Worm (Caenorhabditis elegans) whole organism, L2 larva: Measurements from ENCODE around the gene cytb-5.1.

Experiments
- C34F6.9 ChIP-seq: fragments of 150-350 bp; optimal IDR thresholded peaks from 2 replicates; lab custom pipeline; 2014; ENCODE audit warnings: missing biosample characterization, missing genetic modification characterization
- F13H6.1 ChIP-seq: sonication (generic microtip); optimal IDR thresholded peaks from 2 replicates; lab custom pipeline; 2016; ENCODE audit warnings: missing genetic modification characterization, missing compliant biosample characterization
- R02D3.7 ChIP-seq: fragments of 150-350 bp; optimal IDR thresholded peaks from 2 replicates; lab custom pipeline; 2014; ENCODE audit warnings: missing biosample characterization, missing genetic modification characterization
- Y55F3AM.14 ChIP-seq: fragments of 200-800 bp; sonication (Bioruptor generic); optimal IDR thresholded peaks from 2 replicates; lab custom pipeline; 2018; ENCODE audit warnings: mild to moderate bottlenecking, missing genetic modification characterization, missing compliant biosample characterization
- ZK546.5 ChIP-seq: sonication (generic microtip); optimal IDR thresholded peaks from 2 replicates; lab custom pipeline; 2017; ENCODE audit warnings: missing biosample characterization, missing genetic modification characterization
- alr-1 ChIP-seq: fragments of 150-350 bp; optimal IDR thresholded peaks from 2 replicates; lab custom pipeline; 2014; ENCODE audit warnings: missing biosample characterization, missing genetic modification characterization
- aly-2 ChIP-seq: fragments of 150-350 bp; optimal IDR thresholded peaks from 2 replicates; lab custom pipeline; 2014; ENCODE audit warnings: missing biosample characterization, missing genetic modification characterization
- ama-1 ChIP-seq: fragments of 150-350 bp; optimal IDR thresholded peaks from 2 replicates; lab custom pipeline; 2018; ENCODE audit warnings: inconsistent platforms
- blmp-1 ChIP-seq: sonication (generic microtip); optimal IDR thresholded peaks from 2 replicates; lab custom pipeline; 2017; ENCODE audit warnings: missing genetic modification characterization, mild to moderate bottlenecking, missing compliant biosample characterization, antibody characterized with exemption, moderate library complexity; ENCODE audit not compliant: insufficient read depth
- ceh-16 ChIP-seq: fragments of 150-350 bp; optimal IDR thresholded peaks from 2 replicates; lab custom pipeline; 2014; ENCODE audit warnings: missing biosample characterization, missing genetic modification characterization
- ceh-82 ChIP-seq: fragments of 150-350 bp; optimal IDR thresholded peaks from 2 replicates; lab custom pipeline; 2014; ENCODE audit warnings: missing biosample characterization, missing genetic modification characterization
- crh-2 ChIP-seq: sonication (generic microtip); optimal IDR thresholded peaks from 2 replicates; lab custom pipeline; 2017; ENCODE audit warnings: missing biosample characterization, missing genetic modification characterization
- dmd-4 ChIP-seq: sonication (generic microtip); optimal IDR thresholded peaks from 2 replicates; lab custom pipeline; 2017; ENCODE audit warnings: missing biosample characterization, missing genetic modification characterization
- egl-27 ChIP-seq: sonication (generic microtip); optimal IDR thresholded peaks from 3 replicates; lab custom pipeline; 2017; ENCODE audit warnings: missing biosample characterization, missing genetic modification reagents, missing genetic modification characterization
- elt-1 ChIP-seq: fragments of 150-350 bp; optimal IDR thresholded peaks from 2 replicates; lab custom pipeline; 2014; ENCODE audit warnings: missing biosample characterization, missing genetic modification characterization
- elt-3 ChIP-seq: sonication (generic microtip); optimal IDR thresholded peaks from 2 replicates; lab custom pipeline; 2017; ENCODE audit warnings: missing biosample characterization, missing genetic modification characterization
- fos-1 ChIP-seq: fragments of 150-350 bp; optimal IDR thresholded peaks from 2 replicates; lab custom pipeline; 2014; ENCODE audit warnings: missing biosample characterization, missing genetic modification characterization
- gmeb-1 ChIP-seq: fragments of 150-350 bp; optimal IDR thresholded peaks from 2 replicates; lab custom pipeline; 2014; ENCODE audit warnings: missing biosample characterization, missing genetic modification characterization
- lin-11 ChIP-seq: fragments of 150-350 bp; sonication (generic microtip); optimal IDR thresholded peaks from 2 replicates; lab custom pipeline; 2014; ENCODE audit warnings: missing biosample characterization, missing genetic modification characterization, inconsistent platforms, mixed read lengths
- lin-13 ChIP-seq: fragments of 150-350 bp; optimal IDR thresholded peaks from 2 replicates; lab custom pipeline; 2014; ENCODE audit warnings: missing biosample characterization, missing genetic modification reagents, missing genetic modification characterization
- lin-39 ChIP-seq: fragments of 150-350 bp; optimal IDR thresholded peaks from 2 replicates; lab custom pipeline; 2014; ENCODE audit warnings: missing biosample characterization, missing genetic modification reagents, missing genetic modification characterization
- lsy-2 ChIP-seq, 2 experiments: fragments of 150-350 bp in 1 of 2; sonication (generic microtip) in 1 of 2; optimal IDR thresholded peaks; 2 replicates each; lab custom pipeline; 2014 to 2017; ENCODE audit warnings: missing biosample characterization in 2 of 2, missing genetic modification characterization in 2 of 2
- mab-5 ChIP-seq: fragments of 150-350 bp; optimal IDR thresholded peaks from 2 replicates; lab custom pipeline; 2014; ENCODE audit warnings: missing biosample characterization, missing genetic modification characterization
- mbf-1 ChIP-seq: sonication (generic microtip); optimal IDR thresholded peaks from 2 replicates; lab custom pipeline; 2017; ENCODE audit warnings: missing biosample characterization, missing genetic modification characterization
- mdl-1 ChIP-seq, 2 experiments: fragments of 150-350 bp in 1 of 2; sonication (generic microtip) in 1 of 2; optimal IDR thresholded peaks; 2 replicates each; lab custom pipeline; 2017; ENCODE audit warnings: missing biosample characterization in 2 of 2, missing genetic modification characterization in 2 of 2
- nhr-10 ChIP-seq: sonication (generic microtip); optimal IDR thresholded peaks from 2 replicates; lab custom pipeline; 2017; ENCODE audit warnings: missing biosample characterization, missing genetic modification characterization
- nhr-11 ChIP-seq: fragments of 150-350 bp; optimal IDR thresholded peaks from 2 replicates; lab custom pipeline; 2014; ENCODE audit warnings: missing biosample characterization, missing genetic modification characterization
- nhr-12 ChIP-seq: fragments of 150-350 bp; optimal IDR thresholded peaks from 2 replicates; lab custom pipeline; 2014; ENCODE audit warnings: missing biosample characterization, missing genetic modification characterization
- nhr-129 ChIP-seq: fragments of 150-350 bp; optimal IDR thresholded peaks from 2 replicates; lab custom pipeline; 2014; ENCODE audit warnings: missing biosample characterization, missing genetic modification characterization
- nhr-21 ChIP-seq: fragments of 150-350 bp; optimal IDR thresholded peaks from 2 replicates; lab custom pipeline; 2014; ENCODE audit warnings: missing biosample characterization, missing genetic modification characterization
- nhr-23 ChIP-seq: fragments of 150-350 bp; optimal IDR thresholded peaks from 2 replicates; lab custom pipeline; 2014; ENCODE audit warnings: missing biosample characterization, missing genetic modification reagents, missing genetic modification characterization
- nhr-237 ChIP-seq: fragments of 150-350 bp; optimal IDR thresholded peaks from 2 replicates; lab custom pipeline; 2014; ENCODE audit warnings: missing biosample characterization, missing genetic modification characterization
- nhr-25 ChIP-seq: fragments of 150-350 bp; sonication (generic microtip); optimal IDR thresholded peaks from 3 replicates; lab custom pipeline; 2014; ENCODE audit warnings: missing biosample characterization, missing genetic modification characterization
- nhr-6 ChIP-seq: fragments of 150-350 bp; optimal IDR thresholded peaks from 2 replicates; lab custom pipeline; 2014; ENCODE audit warnings: missing biosample characterization, missing genetic modification characterization
- nhr-77 ChIP-seq: fragments of 150-350 bp; optimal IDR thresholded peaks from 2 replicates; lab custom pipeline; 2014; ENCODE audit warnings: missing biosample characterization, missing genetic modification characterization
- peb-1 ChIP-seq: fragments of 150-350 bp; optimal IDR thresholded peaks from 2 replicates; lab custom pipeline; 2014; ENCODE audit warnings: missing biosample characterization, missing genetic modification characterization
- sem-4 ChIP-seq: fragments of 150-350 bp; optimal IDR thresholded peaks from 2 replicates; lab custom pipeline; 2014; ENCODE audit warnings: missing biosample characterization, missing genetic modification reagents, missing genetic modification characterization
- skn-1 ChIP-seq: sonication (generic microtip); optimal IDR thresholded peaks from 2 replicates; lab custom pipeline; 2017; ENCODE audit warnings: missing biosample characterization, missing genetic modification characterization
- sma-3 ChIP-seq: sonication (generic microtip); optimal IDR thresholded peaks from 2 replicates; lab custom pipeline; 2016; ENCODE audit warnings: missing genetic modification reagents, missing genetic modification characterization, missing compliant biosample characterization
- sma-9 ChIP-seq, 2 experiments: fragments of 150-350 bp in 1 of 2; sonication (generic microtip) in 1 of 2; optimal IDR thresholded peaks; 2 replicates each; lab custom pipeline; 2014 to 2016; ENCODE audit warnings: missing genetic modification characterization in 2 of 2, mild to moderate bottlenecking in 1 of 2, missing biosample characterization in 1 of 2, missing compliant biosample characterization in 1 of 2, missing genetic modification reagents in 1 of 2, moderate library complexity in 1 of 2
- snpc-4 ChIP-seq: fragments of 150-350 bp; optimal IDR thresholded peaks from 2 replicates; lab custom pipeline; 2014; ENCODE audit warnings: missing biosample characterization, missing genetic modification characterization
- unc-39 ChIP-seq: fragments of 150-350 bp; optimal IDR thresholded peaks from 2 replicates; lab custom pipeline; 2014; ENCODE audit warnings: missing biosample characterization, missing genetic modification characterization
- unc-55 ChIP-seq: fragments of 150-350 bp; sonication (generic microtip); optimal IDR thresholded peaks from 3 replicates; lab custom pipeline; 2014; ENCODE audit warnings: missing biosample characterization, missing genetic modification reagents, missing genetic modification characterization
- unc-62 ChIP-seq: fragments of 150-350 bp; optimal IDR thresholded peaks from 2 replicates; lab custom pipeline; 2014; ENCODE audit warnings: missing biosample characterization, missing genetic modification reagents, missing genetic modification characterization
- zag-1 ChIP-seq: fragments of 150-350 bp; optimal IDR thresholded peaks from 2 replicates; lab custom pipeline; 2014; ENCODE audit warnings: missing biosample characterization, missing genetic modification characterization
- ztf-1 ChIP-seq: fragments of 200-800 bp; sonication (Bioruptor generic); conservative IDR thresholded peaks from 2 replicates; pipeline ENCODE4 v1.3.6; 2022; ENCODE audit warnings: missing genetic modification characterization, missing compliant biosample characterization
- ztf-11 ChIP-seq: sonication (generic microtip); optimal IDR thresholded peaks from 2 replicates; lab custom pipeline; 2017; ENCODE audit warnings: missing biosample characterization, missing genetic modification characterization
- ztf-4 ChIP-seq: fragments of 150-350 bp; optimal IDR thresholded peaks from 2 replicates; lab custom pipeline; 2014; ENCODE audit warnings: missing biosample characterization, missing genetic modification characterization

Gene cytb-5.1

ce11 chrX:13968292-13968691, 33.4 kb upstream of the cytb-5.1 start, which contains the start of gene pqn-39:
Gene pqn-39 (minus strand): TSS chrX:13968676.
- TF ChIP-seq blmp-1 (tag; lab: Kevin White, UChicago) (no peak), skn-1 (tag; lab: Kevin White, UChicago) (no peak), unc-39 (no peak), unc-62 (no peak), nhr-77 (no peak), peb-1 (no peak), R02D3.7 (tag; lab: Kevin White, UChicago) (no peak), ama-1 (lab: Kevin White, UChicago) (no peak), egl-27 (no peak)

ce11 chrX:13969257-13969968, 32.3 kb upstream of the cytb-5.1 start:
- TF ChIP-seq lin-39 (no peak), elt-3 (tag; lab: Kevin White, UChicago) (no peak), dmd-4 (no peak), lin-11 (tag; lab: Kevin White, UChicago) (peak; percentile 49), nhr-77 (no peak), ztf-1 (GFP tag; lab: Robert Waterston, UW) (no peak), nhr-6 (tag; lab: Kevin White, UChicago) (peak; percentile 84), mab-5 (tag; lab: Kevin White, UChicago) (no peak), unc-62 (no peak), Y55F3AM.14 (GFP tag; lab: Kevin White, UChicago) (peak; percentile 75), aly-2 (no peak), blmp-1 (tag; lab: Kevin White, UChicago) (peak; percentile 32), ceh-82 (tag; lab: Kevin White, UChicago) (no peak), sma-3 (GFP tag; lab: Kevin White, UChicago) (peak; percentile 29), F13H6.1 (tag; lab: Kevin White, UChicago) (peak; percentile 93), ztf-11 (tag; lab: Kevin White, UChicago) (no peak), C34F6.9 (peak; percentile 89), egl-27 (peak; percentile 78), nhr-11 (tag; lab: Kevin White, UChicago) (no peak), sma-9 (GFP tag; optimal IDR thresholded peaks at IDR 0.05; lab: Kevin White, UChicago) (peak; percentile 86), sma-9 (tag; optimal IDR thresholded peaks at IDR 0.05; lab: Kevin White, UChicago) (no peak), ceh-16 (tag; lab: Kevin White, UChicago) (no peak), nhr-23 (no peak), unc-55 (GFP tag; lab: Kevin White, UChicago) (peak; percentile 79), nhr-10 (tag; lab: Kevin White, UChicago) (no peak), skn-1 (tag; lab: Kevin White, UChicago) (peak; percentile 55), R02D3.7 (tag; lab: Kevin White, UChicago) (no peak), fos-1 (tag; lab: Kevin White, UChicago) (peak; percentile 88), crh-2 (peak; percentile 88), sem-4 (tag; lab: Kevin White, UChicago) (peak; percentile 85), ama-1 (lab: Kevin White, UChicago) (no peak), peb-1 (no peak), nhr-129 (peak; percentile 94), nhr-237 (tag; lab: Kevin White, UChicago) (no peak), nhr-25 (tag; lab: Kevin White, UChicago) (no peak), elt-1 (tag; lab: Kevin White, UChicago) (no peak), mdl-1 (tag; optimal IDR thresholded peaks at IDR 0.05; lab: Kevin White, UChicago) (peak; percentile 10 to 82), zag-1 (tag; lab: Kevin White, UChicago) (peak; percentile 76), ZK546.5 (tag; lab: Kevin White, UChicago) (no peak), mbf-1 (tag; lab: Kevin White, UChicago) (no peak), gmeb-1 (peak; percentile 59), unc-39 (peak; percentile 18), ztf-4 (tag; lab: Kevin White, UChicago) (peak; percentile 59), nhr-21 (tag; lab: Kevin White, UChicago) (peak; percentile 54), lsy-2 (tag; optimal IDR thresholded peaks at IDR 0.05; lab: Kevin White, UChicago) (peak; percentile 27 to 82), lin-13 (peak; percentile 73), alr-1 (tag; lab: Kevin White, UChicago) (no peak), nhr-12 (tag; lab: Kevin White, UChicago) (no peak), snpc-4 (tag; lab: Kevin White, UChicago) (peak; percentile 44)
